Worm (Caenorhabditis elegans) whole organism, L4 larva: Measurements from ENCODE around the gene hil-7.

Experiments used
- F26F4.8 ChIP-seq: fragments of 200-800 bp; sonication (Bioruptor generic); conservative IDR thresholded peaks from 2 replicates; pipeline ENCODE4 v1.3.6; 2022; ENCODE audit warnings: missing genetic modification characterization, missing compliant biosample characterization
- T20F7.1 ChIP-seq: fragments of 200-800 bp; sonication (Bioruptor generic); optimal IDR thresholded peaks from 2 replicates; lab custom pipeline; 2018; ENCODE audit warnings: mild to moderate bottlenecking, missing genetic modification characterization, missing compliant biosample characterization
- Y5F2A.4 ChIP-seq: fragments of 200-800 bp; sonication (Bioruptor generic); optimal IDR thresholded peaks from 2 replicates; lab custom pipeline; 2018; ENCODE audit warnings: mild to moderate bottlenecking, missing genetic modification characterization, missing compliant biosample characterization
- Y75B8A.6 ChIP-seq: fragments of 200-800 bp; sonication (Bioruptor generic); IDR thresholded peaks from 2 replicates; pipeline ENCODE4 v1.3.6; 2022; ENCODE audit warnings: missing genetic modification reagents, missing genetic modification characterization, missing compliant biosample characterization
- ZK337.2 ChIP-seq: fragments of 200-800 bp; sonication (Bioruptor generic); IDR thresholded peaks from 2 replicates; pipeline ENCODE4 v1.3.6; 2022; ENCODE audit warnings: missing genetic modification reagents, missing genetic modification characterization, missing compliant biosample characterization
- ZK546.5 ChIP-seq, 2 experiments: sonication (generic microtip); optimal IDR thresholded peaks; 2 replicates each; lab custom pipeline; 2017; ENCODE audit warnings: missing biosample characterization in 2 of 2, missing genetic modification characterization in 2 of 2
- ama-1 ChIP-seq: fragments of 150-350 bp; optimal IDR thresholded peaks from 2 replicates; lab custom pipeline; 2014; ENCODE audit warnings: inconsistent platforms, mixed read lengths
- arid-1 ChIP-seq: fragments of 200-800 bp; sonication (Bioruptor generic); conservative IDR thresholded peaks from 2 replicates; pipeline ENCODE4 v1.3.6; 2022; ENCODE audit warnings: missing genetic modification reagents, missing genetic modification characterization, missing compliant biosample characterization
- ceh-44 ChIP-seq: fragments of 200-800 bp; sonication (Bioruptor generic); IDR thresholded peaks from 2 replicates; pipeline ENCODE4 v1.3.6; 2022; ENCODE audit warnings: missing genetic modification reagents, missing genetic modification characterization, missing compliant biosample characterization
- ctbp-1 ChIP-seq: fragments of 200-800 bp; sonication (Bioruptor generic); IDR thresholded peaks from 2 replicates; pipeline ENCODE4 v1.3.6; 2022; ENCODE audit warnings: missing genetic modification reagents, missing genetic modification characterization, missing compliant biosample characterization
- daf-16 ChIP-seq, 3 experiments: sonication (generic microtip); optimal IDR thresholded peaks; 2 replicates each; lab custom pipeline; 2016 to 2017; ENCODE audit warnings: missing genetic modification characterization in 3 of 3, missing genetic modification reagents in 3 of 3, mild to moderate bottlenecking in 2 of 3, missing compliant biosample characterization in 2 of 3, missing biosample characterization in 1 of 3, moderate library complexity in 1 of 3
- daf-8 ChIP-seq: fragments of 200-800 bp; sonication (Bioruptor generic); IDR thresholded peaks from 2 replicates; pipeline ENCODE4 v1.3.6; 2022; ENCODE audit warnings: missing genetic modification characterization, missing compliant biosample characterization
- dmd-6 ChIP-seq: fragments of 200-800 bp; sonication (Bioruptor generic); IDR thresholded peaks from 2 replicates; pipeline ENCODE4 v1.3.6; 2022; ENCODE audit warnings: missing genetic modification reagents, missing genetic modification characterization, missing compliant biosample characterization
- dpl-1 ChIP-seq: fragments of 150-350 bp; optimal IDR thresholded peaks from 2 replicates; lab custom pipeline; 2014; ENCODE audit warnings: missing biosample characterization, missing genetic modification reagents, missing genetic modification characterization
- dve-1 ChIP-seq: sonication (generic microtip); optimal IDR thresholded peaks from 2 replicates; lab custom pipeline; 2017; ENCODE audit warnings: antibody characterized with exemption, mild to moderate bottlenecking, missing genetic modification characterization, missing compliant biosample characterization; ENCODE audit not compliant: insufficient read depth
- egl-27 ChIP-seq: sonication (generic microtip); optimal IDR thresholded peaks from 3 replicates; lab custom pipeline; 2017; ENCODE audit warnings: missing biosample characterization, missing genetic modification reagents, missing genetic modification characterization
- fos-1 ChIP-seq: fragments of 150-350 bp; optimal IDR thresholded peaks from 2 replicates; lab custom pipeline; 2014; ENCODE audit warnings: missing biosample characterization, missing genetic modification characterization
- hif-1 ChIP-seq, 2 experiments: sonication (generic microtip); optimal IDR thresholded peaks; 2 replicates each; lab custom pipeline; 2016 to 2017; ENCODE audit warnings: missing compliant biosample characterization in 2 of 2, missing genetic modification characterization in 2 of 2, missing genetic modification reagents in 2 of 2, missing genotype in 2 of 2, mild to moderate bottlenecking in 1 of 2
- hlh-11 ChIP-seq: fragments of 200-800 bp; sonication (Bioruptor generic); optimal IDR thresholded peaks from 2 replicates; lab custom pipeline; 2018; ENCODE audit warnings: mild to moderate bottlenecking, missing genetic modification characterization, missing compliant biosample characterization
- hlh-30 ChIP-seq: sonication (generic microtip); optimal IDR thresholded peaks from 2 replicates; lab custom pipeline; 2017; ENCODE audit warnings: antibody characterized with exemption, mild to moderate bottlenecking, missing genetic modification characterization, missing compliant biosample characterization; ENCODE audit not compliant: insufficient read depth
- hmg-1.1 ChIP-seq: fragments of 200-800 bp; sonication (Bioruptor generic); IDR thresholded peaks from 2 replicates; pipeline ENCODE4 v1.3.6; 2022; ENCODE audit warnings: missing genetic modification reagents, missing genetic modification characterization, missing compliant biosample characterization
- lin-15B ChIP-seq: fragments of 150-350 bp; sonication (generic microtip); optimal IDR thresholded peaks from 3 replicates; lab custom pipeline; 2014; ENCODE audit warnings: missing biosample characterization, missing genetic modification characterization
- lin-29 ChIP-seq: fragments of 200-800 bp; sonication (Bioruptor generic); IDR thresholded peaks from 2 replicates; pipeline ENCODE4 v1.3.6; 2022; ENCODE audit warnings: missing genetic modification reagents, missing genetic modification characterization, missing compliant biosample characterization
- lin-38 ChIP-seq: fragments of 200-800 bp; sonication (Bioruptor generic); IDR thresholded peaks from 2 replicates; pipeline ENCODE4 v1.3.6; 2022; ENCODE audit warnings: missing genetic modification reagents, missing genetic modification characterization, missing compliant biosample characterization
- lin-39 ChIP-seq: fragments of 150-350 bp; optimal IDR thresholded peaks from 2 replicates; lab custom pipeline; 2014; ENCODE audit warnings: missing biosample characterization, missing genetic modification reagents, missing genetic modification characterization
- lir-3 ChIP-seq: sonication (generic microtip); optimal IDR thresholded peaks from 2 replicates; lab custom pipeline; 2016; ENCODE audit warnings: mild to moderate bottlenecking, missing genetic modification characterization, missing compliant biosample characterization
- lsy-2 ChIP-seq, 2 experiments: fragments of 150-350 bp in 1 of 2; sonication (generic microtip) in 1 of 2; optimal IDR thresholded peaks; 2 replicates each; lab custom pipeline; 2014 to 2017; ENCODE audit warnings: missing biosample characterization in 2 of 2, missing genetic modification characterization in 2 of 2
- mdl-1 ChIP-seq, 2 experiments: fragments of 150-350 bp in 1 of 2; sonication (generic microtip) in 1 of 2; optimal IDR thresholded peaks; 2 replicates each; lab custom pipeline; 2014 to 2017; ENCODE audit warnings: missing biosample characterization in 2 of 2, missing genetic modification characterization in 2 of 2
- mdt-29 ChIP-seq: fragments of 200-800 bp; sonication (Bioruptor generic); IDR thresholded peaks from 2 replicates; pipeline ENCODE4 v1.3.6; 2022; ENCODE audit warnings: missing genetic modification reagents, missing genetic modification characterization, missing compliant biosample characterization
- mep-1 ChIP-seq: fragments of 150-350 bp; sonication (generic microtip); optimal IDR thresholded peaks from 3 replicates; lab custom pipeline; 2014; ENCODE audit warnings: missing biosample characterization, missing genetic modification characterization
- mes-2 ChIP-seq: sonication (generic microtip); optimal IDR thresholded peaks from 2 replicates; lab custom pipeline; 2016; ENCODE audit warnings: missing genotype, mild to moderate bottlenecking, missing genetic modification characterization, missing compliant biosample characterization; ENCODE audit not compliant: poor library complexity, severe bottlenecking
- mxl-3 ChIP-seq: fragments of 200-800 bp; sonication (Bioruptor generic); optimal IDR thresholded peaks from 2 replicates; lab custom pipeline; 2018; ENCODE audit warnings: mild to moderate bottlenecking, missing genetic modification characterization, missing compliant biosample characterization
- nhr-102 ChIP-seq: sonication (generic microtip); optimal IDR thresholded peaks from 2 replicates; lab custom pipeline; 2016; ENCODE audit warnings: mild to moderate bottlenecking, missing genetic modification characterization, moderate library complexity, missing compliant biosample characterization
- nhr-25 ChIP-seq: sonication (generic microtip); optimal IDR thresholded peaks from 2 replicates; lab custom pipeline; 2017; ENCODE audit warnings: missing genetic modification characterization, mild to moderate bottlenecking, missing compliant biosample characterization, antibody characterized with exemption, moderate library complexity, borderline replicate concordance; ENCODE audit not compliant: insufficient read depth
- nhr-76 ChIP-seq: fragments of 150-350 bp; optimal IDR thresholded peaks from 2 replicates; lab custom pipeline; 2014; ENCODE audit warnings: missing biosample characterization, missing genetic modification characterization
- pha-4 ChIP-seq, 2 experiments: fragments of 150-350 bp in 1 of 2; fragments of 200-800 bp in 1 of 2; sonication (Bioruptor generic) in 1 of 2; IDR thresholded peaks in 1 of 2; optimal IDR thresholded peaks in 1 of 2; 2 replicates each; pipeline versions ENCODE4 v1.3.6 to Lab custom; 2014 to 2022; ENCODE audit warnings: missing genetic modification characterization in 2 of 2, missing genetic modification reagents in 2 of 2, missing biosample characterization in 1 of 2, missing compliant biosample characterization in 1 of 2
- php-3 ChIP-seq: fragments of 200-800 bp; sonication (Bioruptor generic); IDR thresholded peaks from 2 replicates; pipeline ENCODE4 v1.3.6; 2022; ENCODE audit warnings: missing genetic modification reagents, missing genetic modification characterization, missing compliant biosample characterization
- spr-1 ChIP-seq: sonication (generic microtip); optimal IDR thresholded peaks from 2 replicates; lab custom pipeline; 2016; ENCODE audit warnings: mild to moderate bottlenecking, missing genetic modification characterization, missing compliant biosample characterization
- tra-1 ChIP-seq: fragments of 200-800 bp; sonication (Bioruptor generic); IDR thresholded peaks from 2 replicates; pipeline ENCODE4 v1.3.6; 2022; ENCODE audit warnings: missing genetic modification reagents, missing genetic modification characterization, missing compliant biosample characterization
- unc-130 ChIP-seq: sonication (generic microtip); optimal IDR thresholded peaks from 2 replicates; lab custom pipeline; 2016; ENCODE audit warnings: missing genetic modification reagents, missing genetic modification characterization, missing compliant biosample characterization
- vab-7 ChIP-seq: fragments of 200-800 bp; sonication (Bioruptor generic); IDR thresholded peaks from 2 replicates; pipeline ENCODE4 v1.3.6; 2022; ENCODE audit warnings: missing genetic modification reagents, missing genetic modification characterization, missing compliant biosample characterization
- zfp-3 ChIP-seq: fragments of 200-800 bp; sonication (Bioruptor generic); conservative IDR thresholded peaks from 2 replicates; pipeline ENCODE4 v1.3.6; 2022; ENCODE audit warnings: missing genetic modification reagents, missing genetic modification characterization, missing compliant biosample characterization
- zip-11 ChIP-seq: fragments of 200-800 bp; sonication (Bioruptor generic); IDR thresholded peaks from 2 replicates; pipeline ENCODE4 v1.3.6; 2022; ENCODE audit warnings: missing genetic modification characterization, missing compliant biosample characterization

Gene hil-7

ce11 chrIV:6613296-6613695 lies 32.8 kb upstream of the hil-7 start, which contains the start of gene drh-1 (continued):
- no peak for TF ChIP-seq zfp-3 (GFP tag; lab: Robert Waterston, UW)
- no peak for TF ChIP-seq F26F4.8 (GFP tag; lab: Robert Waterston, UW)
- peak; percentile 68 for TF ChIP-seq lin-38
- TF ChIP-seq T20F7.1 (GFP tag; lab: Kevin White, UChicago) = no peak
- TF ChIP-seq ZK546.5 (tag; optimal IDR thresholded peaks at IDR 0.05; lab: Kevin White, UChicago) = no peak
- TF ChIP-seq unc-130 = no peak
- TF ChIP-seq ama-1 (lab: Kevin White, UChicago) = no peak
- TF ChIP-seq tra-1 (GFP tag; lab: Robert Waterston, UW) = no peak
- TF ChIP-seq Y5F2A.4 (GFP tag; lab: Kevin White, UChicago) = no peak
- no peak for TF ChIP-seq dpl-1

ce11 chrIV:6618607-6619006 lies 27.5 kb upstream of the hil-7 start:
- no peak for TF ChIP-seq nhr-102 (tag; lab: Kevin White, UChicago)
- TF ChIP-seq lin-39 = no peak
- no peak for TF ChIP-seq daf-8 (GFP tag; lab: Robert Waterston, UW)
- no peak for TF ChIP-seq egl-27 (tag; lab: Kevin White, UChicago)
- TF ChIP-seq spr-1 (tag; lab: Kevin White, UChicago) = no peak
- no peak for TF ChIP-seq ceh-44 (GFP tag; lab: Robert Waterston, UW)
- TF ChIP-seq mdt-29 (GFP tag; lab: Robert Waterston, UW) = no peak
- TF ChIP-seq hmg-1.1 (GFP tag; lab: Robert Waterston, UW) = no peak
- TF ChIP-seq mxl-3 (GFP tag; lab: Kevin White, UChicago) = peak; percentile 17
- no peak for TF ChIP-seq F26F4.8 (GFP tag; lab: Robert Waterston, UW)
- no peak for TF ChIP-seq daf-16 (GFP tag; optimal IDR thresholded peaks at IDR 0.05; lab: Kevin White, UChicago)
- peak; percentile 26 for TF ChIP-seq daf-16 (tag; optimal IDR thresholded peaks at IDR 0.05; lab: Kevin White, UChicago)
- no peak for TF ChIP-seq lin-15B
- no peak for TF ChIP-seq T20F7.1 (GFP tag; lab: Kevin White, UChicago)
- TF ChIP-seq vab-7 (GFP tag; lab: Robert Waterston, UW) = no peak
- no peak for TF ChIP-seq fos-1 (tag; lab: Kevin White, UChicago)
- TF ChIP-seq mdl-1 (tag; optimal IDR thresholded peaks at IDR 0.05; lab: Kevin White, UChicago) = no peak
- TF ChIP-seq arid-1 = no peak
- TF ChIP-seq lsy-2 (tag; optimal IDR thresholded peaks at IDR 0.05; lab: Kevin White, UChicago) = peak in 1 of 2 experiments; percentile 34
- TF ChIP-seq php-3 (GFP tag; lab: Robert Waterston, UW) = no peak
- peak; percentile 29 for TF ChIP-seq mep-1 (tag; lab: Kevin White, UChicago)
- peak; percentile 52; the same call in 1 of the 2 replicates for TF ChIP-seq pha-4 (GFP tag; IDR thresholded peaks at IDR 0.05; lab: Robert Waterston, UW)
- no peak for TF ChIP-seq pha-4 (tag; optimal IDR thresholded peaks at IDR 0.05; lab: Kevin White, UChicago)
- TF ChIP-seq lin-38 = peak; percentile 54
- no peak for TF ChIP-seq ZK337.2 (GFP tag; lab: Robert Waterston, UW)
- no peak for TF ChIP-seq nhr-25
- TF ChIP-seq hif-1 (tag; optimal IDR thresholded peaks at IDR 0.05; lab: Kevin White, UChicago) = peak in 1 of 2 experiments; percentile 12
- TF ChIP-seq mes-2 (tag; lab: Kevin White, UChicago) = no peak
- no peak for TF ChIP-seq zip-11 (GFP tag; lab: Robert Waterston, UW)
- TF ChIP-seq hlh-11 (tag; lab: Kevin White, UChicago) = peak; percentile 72
- no peak for TF ChIP-seq lin-29 (GFP tag; lab: Robert Waterston, UW)
- TF ChIP-seq nhr-76 = no peak
- TF ChIP-seq dve-1 (tag; lab: Kevin White, UChicago) = peak; percentile 28
- no peak for TF ChIP-seq unc-130
- no peak for TF ChIP-seq ctbp-1 (GFP tag; lab: Robert Waterston, UW)
- TF ChIP-seq zfp-3 (GFP tag; lab: Robert Waterston, UW) = no peak
- peak; percentile 62 for TF ChIP-seq hlh-30 (tag; lab: Kevin White, UChicago)
- peak; percentile 18; the same call in 1 of the 2 replicates for TF ChIP-seq dmd-6
- no peak for TF ChIP-seq lir-3 (tag; lab: Kevin White, UChicago)
- TF ChIP-seq Y75B8A.6 (GFP tag; lab: Robert Waterston, UW) = no peak
